Fruit fly (Drosophila melanogaster) whole organism, embryonic: Measurements from ENCODE around the gene CG13029.

Experiments used
- B-H1 ChIP-seq: fragments of 200-800 bp; sonication (Bioruptor generic); IDR thresholded peaks from 3 replicates; pipeline ENCODE4 v1.3.6; 2022; ENCODE audit warnings: missing biosample characterization, missing genetic modification characterization
- B-H2 ChIP-seq: fragments of 200-800 bp; sonication (Bioruptor generic); optimal IDR thresholded peaks from 2 replicates; lab custom pipeline; 2018; ENCODE audit warnings: missing biosample characterization, mild to moderate bottlenecking, missing genetic modification characterization
- CG12219 ChIP-seq: fragments of 200-800 bp; sonication (Bioruptor generic); optimal IDR thresholded peaks from 3 replicates; lab custom pipeline; 2018; ENCODE audit warnings: missing biosample characterization, mild to moderate bottlenecking, missing genetic modification characterization
- CG1233 ChIP-seq: fragments of 200-800 bp; sonication (Bioruptor generic); optimal IDR thresholded peaks from 4 replicates; lab custom pipeline; 2018; ENCODE audit warnings: missing biosample characterization, mild to moderate bottlenecking, missing genetic modification characterization
- CG12769 ChIP-seq: fragments of 200-800 bp; sonication (Bioruptor generic); optimal IDR thresholded peaks from 2 replicates; lab custom pipeline; 2019; ENCODE audit warnings: missing biosample characterization, mild to moderate bottlenecking, missing genetic modification characterization, moderate library complexity
- CG13894 ChIP-seq: fragments of 200-800 bp; sonication (Bioruptor generic); optimal IDR thresholded peaks from 3 replicates; lab custom pipeline; 2018; ENCODE audit warnings: missing biosample characterization, mild to moderate bottlenecking, missing genetic modification characterization, moderate library complexity
- CG14965 ChIP-seq: fragments of 200-800 bp; sonication (Bioruptor generic); optimal IDR thresholded peaks from 2 replicates; lab custom pipeline; 2016; ENCODE audit warnings: missing biosample characterization, missing genetic modification characterization, borderline replicate concordance
- CG1529 ChIP-seq: fragments of 200-800 bp; sonication (Bioruptor generic); optimal IDR thresholded peaks from 3 replicates; lab custom pipeline; 2018; ENCODE audit warnings: missing biosample characterization, missing genetic modification characterization
- CG15601 ChIP-seq: fragments of 200-800 bp; sonication (Bioruptor generic); optimal IDR thresholded peaks from 3 replicates; lab custom pipeline; 2019; ENCODE audit warnings: missing biosample characterization, mild to moderate bottlenecking, missing genetic modification characterization, moderate library complexity
- CG1792 ChIP-seq: fragments of 200-800 bp; sonication (Bioruptor generic); optimal IDR thresholded peaks from 2 replicates; lab custom pipeline; 2016; ENCODE audit warnings: missing biosample characterization, missing genetic modification characterization
- CG1832 ChIP-seq: fragments of 200-800 bp; sonication (Bioruptor generic); optimal IDR thresholded peaks from 2 replicates; lab custom pipeline; 2017; ENCODE audit warnings: missing biosample characterization, mild to moderate bottlenecking, missing genetic modification characterization, inconsistent platforms
- CG2889 ChIP-seq: fragments of 200-800 bp; sonication (Bioruptor generic); IDR thresholded peaks from 3 replicates; pipeline ENCODE4 v1.3.6; 2022; ENCODE audit warnings: missing biosample characterization, missing genetic modification characterization
- CG4328 ChIP-seq: fragments of 200-800 bp; sonication (Bioruptor generic); optimal IDR thresholded peaks from 3 replicates; lab custom pipeline; 2017; ENCODE audit warnings: missing biosample characterization, missing genetic modification reagents, missing genetic modification characterization
- CG9215 ChIP-seq: fragments of 200-800 bp; sonication (Bioruptor generic); IDR thresholded peaks from 2 replicates; pipeline ENCODE4 v1.3.6; 2022; ENCODE audit warnings: missing biosample characterization, missing genetic modification characterization
- CG9727 ChIP-seq: fragments of 200-800 bp; sonication (Bioruptor generic); optimal IDR thresholded peaks from 3 replicates; lab custom pipeline; 2017; ENCODE audit warnings: missing biosample characterization, mild to moderate bottlenecking, missing genetic modification characterization
- CG9932 ChIP-seq: fragments of 200-800 bp; sonication (Bioruptor generic); IDR thresholded peaks from 2 replicates; pipeline ENCODE4 v1.3.6; 2022; ENCODE audit warnings: missing biosample characterization, missing genetic modification characterization
- CHES-1-like ChIP-seq: fragments of 200-800 bp; sonication (Bioruptor generic); optimal IDR thresholded peaks from 2 replicates; lab custom pipeline; 2016; ENCODE audit warnings: missing biosample characterization, missing genetic modification characterization
- CrebB ChIP-seq: fragments of 200-800 bp; sonication (Bioruptor generic); optimal IDR thresholded peaks from 3 replicates; lab custom pipeline; 2018; ENCODE audit warnings: missing biosample characterization, mild to moderate bottlenecking, missing genetic modification characterization
- Doc3 ChIP-seq: fragments of 200-800 bp; sonication (Bioruptor generic); IDR thresholded peaks from 3 replicates; pipeline ENCODE4 v1.3.6; 2022; ENCODE audit warnings: missing biosample characterization, missing genetic modification characterization; ENCODE audit not compliant: partially characterized antibody
- ERR ChIP-seq: fragments of 200-800 bp; sonication (Bioruptor generic); optimal IDR thresholded peaks from 2 replicates; lab custom pipeline; 2016; ENCODE audit warnings: missing biosample characterization, missing genetic modification characterization
- H2.0 ChIP-seq: fragments of 200-800 bp; sonication (Bioruptor generic); IDR thresholded peaks from 2 replicates; pipeline ENCODE4 v1.3.6; 2022; ENCODE audit warnings: missing biosample characterization, missing genetic modification characterization
- HHEX ChIP-seq: fragments of 200-800 bp; sonication (Bioruptor generic); optimal IDR thresholded peaks from 3 replicates; lab custom pipeline; 2017; ENCODE audit warnings: missing biosample characterization, mild to moderate bottlenecking, missing genetic modification characterization, missing genetic modification reagents
- HLH54F ChIP-seq: fragments of 200-800 bp; sonication (Bioruptor generic); optimal IDR thresholded peaks from 3 replicates; lab custom pipeline; 2016; ENCODE audit warnings: missing biosample characterization, missing genetic modification characterization
- Hr39 ChIP-seq: fragments of >200 bp; optimal IDR thresholded peaks from 2 replicates; lab custom pipeline; 2017
- Hr51 ChIP-seq, 2 experiments: fragments of 200-800 bp; sonication (Bioruptor generic); optimal IDR thresholded peaks; 2 replicates in 1 of 2; 3 replicates in 1 of 2; lab custom pipeline; 2016 to 2018; ENCODE audit warnings: missing biosample characterization in 2 of 2, missing genetic modification characterization in 2 of 2, mild to moderate bottlenecking in 1 of 2, moderate library complexity in 1 of 2
- Hr78 ChIP-seq, 2 experiments: fragments of 200-800 bp in 1 of 2; fragments of >200 bp in 1 of 2; sonication (Bioruptor generic) in 1 of 2; optimal IDR thresholded peaks; 2 replicates each; lab custom pipeline; 2017 to 2019; ENCODE audit warnings: missing biosample characterization in 2 of 2, missing genetic modification characterization in 2 of 2, mild to moderate bottlenecking in 1 of 2, moderate library complexity in 1 of 2
- MTF-1 ChIP-seq: fragments of 200-800 bp; sonication (Bioruptor generic); optimal IDR thresholded peaks from 2 replicates; lab custom pipeline; 2018; ENCODE audit warnings: missing biosample characterization, mild to moderate bottlenecking, missing genetic modification characterization, borderline replicate concordance
- Med ChIP-seq: fragments of 200-800 bp; sonication (Bioruptor generic); peaks from one replicate; lab custom pipeline; 2016; ENCODE audit warnings: missing biosample characterization, missing genetic modification characterization, mild to moderate bottlenecking, inconsistent platforms, moderate library complexity
- Oaz ChIP-seq: fragments of 200-800 bp; sonication (Bioruptor generic); IDR thresholded peaks from 2 replicates; pipeline ENCODE4 v1.3.6; 2022; ENCODE audit warnings: missing biosample characterization, missing genetic modification characterization
- Opbp ChIP-seq: fragments of 200-800 bp; sonication (Bioruptor generic); IDR thresholded peaks from 3 replicates; pipeline ENCODE4 v1.3.6; 2022; ENCODE audit warnings: missing biosample characterization, missing genetic modification characterization; ENCODE audit not compliant: partially characterized antibody
- Sox100B ChIP-seq: fragments of 200-800 bp; sonication (Bioruptor generic); optimal IDR thresholded peaks from 3 replicates; lab custom pipeline; 2018; ENCODE audit warnings: missing biosample characterization, mild to moderate bottlenecking, missing genetic modification characterization
- Spps ChIP-seq: fragments of 200-800 bp; sonication (Bioruptor generic); optimal IDR thresholded peaks from 2 replicates; lab custom pipeline; 2018; ENCODE audit warnings: missing biosample characterization, mild to moderate bottlenecking, missing genetic modification characterization
- bsh ChIP-seq, 2 experiments: fragments of 200-800 bp; sonication (Bioruptor generic); optimal IDR thresholded peaks; 2 replicates each; lab custom pipeline; 2017 to 2018; ENCODE audit warnings: mild to moderate bottlenecking in 2 of 2, missing biosample characterization in 2 of 2, missing genetic modification characterization in 2 of 2, moderate library complexity in 1 of 2
- cad ChIP-seq: fragments of >200 bp; optimal IDR thresholded peaks from 2 replicates; lab custom pipeline; 2017; ENCODE audit warnings: missing biosample characterization, missing genetic modification characterization
- disco-r ChIP-seq: fragments of 200-800 bp; sonication (Bioruptor generic); optimal IDR thresholded peaks from 2 replicates; lab custom pipeline; 2016; ENCODE audit warnings: missing biosample characterization, missing genetic modification characterization
- ewg ChIP-seq: fragments of 200-800 bp; sonication (Bioruptor generic); optimal IDR thresholded peaks from 3 replicates; lab custom pipeline; 2017; ENCODE audit warnings: mild to moderate bottlenecking, missing biosample characterization, missing genetic modification reagents, missing genetic modification characterization
- hb ChIP-seq: fragments of 200-800 bp; sonication (Bioruptor generic); IDR thresholded peaks from 3 replicates; pipeline ENCODE4 v1.3.6; 2022; ENCODE audit warnings: missing biosample characterization, missing genetic modification characterization; ENCODE audit not compliant: partially characterized antibody
- insv ChIP-seq, 2 experiments: fragments of 200-800 bp; sonication (Bioruptor generic); optimal IDR thresholded peaks; 3 replicates each; lab custom pipeline; 2016 to 2018; ENCODE audit warnings: missing biosample characterization in 2 of 2, missing genetic modification characterization in 2 of 2
- jigr1 ChIP-seq: fragments of 200-800 bp; sonication (Bioruptor generic); IDR thresholded peaks from 3 replicates; pipeline ENCODE4 v1.3.6; 2022; ENCODE audit warnings: missing biosample characterization, missing genetic modification characterization
- jumu ChIP-seq: fragments of 200-800 bp; sonication (Bioruptor generic); optimal IDR thresholded peaks from 3 replicates; lab custom pipeline; 2016; ENCODE audit warnings: missing biosample characterization, missing genetic modification characterization
- mirr ChIP-seq: fragments of 200-800 bp; sonication (Bioruptor generic); optimal IDR thresholded peaks from 3 replicates; lab custom pipeline; 2018; ENCODE audit warnings: missing biosample characterization, mild to moderate bottlenecking, missing genetic modification characterization
- nau ChIP-seq: fragments of 200-800 bp; sonication (Bioruptor generic); optimal IDR thresholded peaks from 3 replicates; lab custom pipeline; 2017; ENCODE audit warnings: missing biosample characterization, mild to moderate bottlenecking, missing genetic modification characterization, missing genetic modification reagents
- nom ChIP-seq: fragments of 200-800 bp; sonication (Bioruptor generic); optimal IDR thresholded peaks from 2 replicates; lab custom pipeline; 2017; ENCODE audit warnings: missing biosample characterization, missing genetic modification characterization, mild to moderate bottlenecking, moderate library complexity, missing genetic modification reagents
- pb ChIP-seq: fragments of 200-800 bp; sonication (Bioruptor generic); optimal IDR thresholded peaks from 3 replicates; lab custom pipeline; 2016; ENCODE audit warnings: missing biosample characterization, missing genetic modification characterization
- rib ChIP-seq: fragments of 200-800 bp; sonication (Bioruptor generic); IDR thresholded peaks from 2 replicates; pipeline ENCODE4 v1.3.6; 2022; ENCODE audit warnings: missing biosample characterization, missing genetic modification characterization
- row ChIP-seq: fragments of 200-800 bp; sonication (Bioruptor generic); IDR thresholded peaks from 3 replicates; pipeline ENCODE4 v1.3.6; 2022; ENCODE audit warnings: missing biosample characterization, missing genetic modification characterization
- run ChIP-seq: fragments of 200-800 bp; sonication (Bioruptor generic); optimal IDR thresholded peaks from 3 replicates; lab custom pipeline; 2018; ENCODE audit warnings: missing biosample characterization, mild to moderate bottlenecking, missing genetic modification characterization
- salm ChIP-seq: fragments of 200-800 bp; sonication (Bioruptor generic); optimal IDR thresholded peaks from 2 replicates; lab custom pipeline; 2018; ENCODE audit warnings: missing biosample characterization, mild to moderate bottlenecking, missing genetic modification characterization
- sens ChIP-seq: fragments of 200-800 bp; sonication (Bioruptor generic); peaks from one replicate; lab custom pipeline; 2016; ENCODE audit warnings: missing biosample characterization, missing genetic modification characterization
- tgo ChIP-seq: fragments of 200-800 bp; sonication (Bioruptor generic); IDR thresholded peaks from 3 replicates; pipeline ENCODE4 v1.3.6; 2022; ENCODE audit warnings: missing biosample characterization, missing genetic modification characterization
- twi ChIP-seq: fragments of 200-800 bp; optimal IDR thresholded peaks from 2 replicates; lab custom pipeline; 2019; ENCODE audit warnings: missing biosample characterization, mild to moderate bottlenecking, missing genetic modification characterization, moderate library complexity

The CG13029 gene

DNA sequence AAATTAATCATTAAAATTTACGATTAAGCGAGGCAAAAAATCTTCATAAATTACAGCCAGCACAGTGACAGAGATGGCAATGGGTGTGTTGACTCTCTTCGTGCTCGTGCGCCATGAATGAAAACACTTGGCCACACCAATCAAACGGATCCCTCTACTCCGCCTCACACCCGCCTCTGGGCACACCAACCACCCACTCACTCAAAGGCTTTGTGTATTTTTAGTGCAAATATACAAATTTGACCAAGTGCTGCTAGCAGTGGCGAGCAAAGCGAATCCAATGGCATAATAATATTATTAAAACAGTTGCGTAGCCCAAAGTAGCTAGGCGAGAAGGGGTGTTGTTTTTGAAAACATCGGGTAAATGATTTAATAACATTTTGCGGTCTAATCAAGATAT lies 29.1 kb downstream of the CG13029 start (continued):
- peak; percentile 64 for TF ChIP-seq Med (GFP tag; lab: Kevin White, UChicago)
- no peak for TF ChIP-seq Hr78 (GFP tag; optimal IDR thresholded peaks at IDR 0.05; lab: Kevin White, UChicago)
- no peak for TF ChIP-seq Oaz (GFP tag; lab: Robert Waterston, UW)
- TF ChIP-seq cad, result no peak
- no peak for TF ChIP-seq Sox100B (GFP tag; lab: Kevin White, UChicago)
- TF ChIP-seq CG9215 (GFP tag; lab: Robert Waterston, UW), result no peak
- TF ChIP-seq CG1529 (GFP tag; lab: Kevin White, UChicago), result no peak
- TF ChIP-seq Opbp (GFP tag; lab: Robert Waterston, UW), result no peak
- peak; percentile 57 for TF ChIP-seq CG12769 (tag; lab: Kevin White, UChicago)
- no peak for TF ChIP-seq mirr (GFP tag; lab: Kevin White, UChicago)
- TF ChIP-seq ERR (GFP tag; lab: Kevin White, UChicago), result no peak
- TF ChIP-seq CG13894 (tag; lab: Kevin White, UChicago), result no peak
- TF ChIP-seq CG9932 (GFP tag; lab: Robert Waterston, UW), result no peak
- no peak for TF ChIP-seq insv (GFP tag; optimal IDR thresholded peaks at IDR 0.05; lab: Kevin White, UChicago)
- TF ChIP-seq nom (GFP tag; lab: Kevin White, UChicago), result no peak
- TF ChIP-seq rib (GFP tag; lab: Robert Waterston, UW), result no peak
- no peak for TF ChIP-seq jigr1 (GFP tag; lab: Robert Waterston, UW)
- no peak for TF ChIP-seq H2.0 (GFP tag; lab: Robert Waterston, UW)
- TF ChIP-seq bsh (GFP tag; optimal IDR thresholded peaks at IDR 0.05; lab: Kevin White, UChicago), result no peak
- no peak for TF ChIP-seq CG1832 (GFP tag; lab: Kevin White, UChicago)
- TF ChIP-seq nau (GFP tag; lab: Kevin White, UChicago), result peak; percentile 24
- TF ChIP-seq Hr51 (GFP tag; optimal IDR thresholded peaks at IDR 0.05; lab: Kevin White, UChicago), result no peak
- TF ChIP-seq Doc3, result no peak
- no peak for TF ChIP-seq CG1792
- no peak for TF ChIP-seq sens (GFP tag; lab: Kevin White, UChicago)
- TF ChIP-seq tgo (GFP tag; lab: Robert Waterston, UW), result no peak
- TF ChIP-seq twi (tag; lab: Kevin White, UChicago), result no peak
- no peak for TF ChIP-seq CG4328 (GFP tag; lab: Kevin White, UChicago)
- no peak for TF ChIP-seq HHEX
- no peak for TF ChIP-seq hb (GFP tag; lab: Robert Waterston, UW)
- no peak for TF ChIP-seq B-H2
- TF ChIP-seq jumu (GFP tag; lab: Kevin White, UChicago), result no peak
- TF ChIP-seq MTF-1, result no peak
- no peak for TF ChIP-seq disco-r (GFP tag; lab: Kevin White, UChicago)
- TF ChIP-seq run (tag; lab: Kevin White, UChicago), result no peak
- TF ChIP-seq Hr39, result no peak
- TF ChIP-seq CG15601 (tag; lab: Kevin White, UChicago), result no peak
- no peak for TF ChIP-seq row (GFP tag; lab: Robert Waterston, UW)
- no peak for TF ChIP-seq pb (GFP tag; lab: Kevin White, UChicago)
- no peak for TF ChIP-seq CG2889 (GFP tag; lab: Robert Waterston, UW)
- TF ChIP-seq B-H1 (GFP tag; lab: Robert Waterston, UW), result no peak
- no peak for TF ChIP-seq ewg (GFP tag; lab: Kevin White, UChicago)
- TF ChIP-seq salm (tag; lab: Kevin White, UChicago), result no peak
- no peak for TF ChIP-seq Spps (tag; lab: Kevin White, UChicago)
- no peak for TF ChIP-seq CG1233 (GFP tag; lab: Kevin White, UChicago)
- no peak for TF ChIP-seq CG9727 (GFP tag; lab: Kevin White, UChicago)
- no peak for TF ChIP-seq CrebB
- no peak for TF ChIP-seq HLH54F (GFP tag; lab: Kevin White, UChicago)
- TF ChIP-seq CHES-1-like (GFP tag; lab: Kevin White, UChicago), result no peak
- TF ChIP-seq CG12219 (GFP tag; lab: Kevin White, UChicago), result no peak
- TF ChIP-seq CG14965, result no peak
